Worm (Caenorhabditis elegans) whole organism, L4 larva: ENCODE data around the gene sre-27.

Experiments used
- D1046.2 ChIP-seq: fragments of 200-800 bp; sonication (Bioruptor generic); IDR thresholded peaks from 2 replicates; pipeline ENCODE4 v1.3.6; 2022; ENCODE audit warnings: missing genetic modification characterization, missing compliant biosample characterization
- F26F4.8 ChIP-seq: fragments of 200-800 bp; sonication (Bioruptor generic); conservative IDR thresholded peaks from 2 replicates; pipeline ENCODE4 v1.3.6; 2022; ENCODE audit warnings: missing genetic modification characterization, missing compliant biosample characterization
- R02D3.7 ChIP-seq: fragments of 150-350 bp; sonication (generic microtip); optimal IDR thresholded peaks from 3 replicates; lab custom pipeline; 2014; ENCODE audit warnings: missing biosample characterization, missing genetic modification characterization
- Y5F2A.4 ChIP-seq: fragments of 200-800 bp; sonication (Bioruptor generic); optimal IDR thresholded peaks from 2 replicates; lab custom pipeline; 2018; ENCODE audit warnings: mild to moderate bottlenecking, missing genetic modification characterization, missing compliant biosample characterization
- ZK546.5 ChIP-seq, 2 experiments: sonication (generic microtip); optimal IDR thresholded peaks; 2 replicates each; lab custom pipeline; 2017; ENCODE audit warnings: missing biosample characterization in 2 of 2, missing genetic modification characterization in 2 of 2
- aha-1 ChIP-seq: fragments of 150-350 bp; peaks from one replicate; lab custom pipeline; 2014; ENCODE audit warnings: missing biosample characterization, missing genetic modification characterization
- ceh-82 ChIP-seq: sonication (generic microtip); optimal IDR thresholded peaks from 2 replicates; lab custom pipeline; 2017; ENCODE audit warnings: missing biosample characterization, missing genetic modification characterization
- daf-16 ChIP-seq, 3 experiments: sonication (generic microtip); optimal IDR thresholded peaks; 2 replicates each; lab custom pipeline; 2016 to 2017; ENCODE audit warnings: missing genetic modification characterization in 3 of 3, missing genetic modification reagents in 3 of 3, mild to moderate bottlenecking in 2 of 3, missing compliant biosample characterization in 2 of 3, missing biosample characterization in 1 of 3, moderate library complexity in 1 of 3
- dmd-8 ChIP-seq: fragments of 200-800 bp; sonication (Bioruptor generic); IDR thresholded peaks from 2 replicates; pipeline ENCODE4 v1.3.6; 2022; ENCODE audit warnings: missing genetic modification characterization, missing compliant biosample characterization
- dmd-9 ChIP-seq: fragments of 200-800 bp; sonication (Bioruptor generic); IDR thresholded peaks from 2 replicates; pipeline ENCODE4 v1.3.6; 2022; ENCODE audit warnings: missing genetic modification reagents, missing genetic modification characterization, missing compliant biosample characterization
- egl-27 ChIP-seq: sonication (generic microtip); optimal IDR thresholded peaks from 3 replicates; lab custom pipeline; 2017; ENCODE audit warnings: missing biosample characterization, missing genetic modification reagents, missing genetic modification characterization
- egl-43 ChIP-seq: fragments of 200-800 bp; sonication (Bioruptor generic); IDR thresholded peaks from 2 replicates; pipeline ENCODE4 v1.3.6; 2022; ENCODE audit warnings: missing genetic modification reagents, missing genetic modification characterization, missing compliant biosample characterization
- hif-1 ChIP-seq, 2 experiments: sonication (generic microtip); optimal IDR thresholded peaks; 2 replicates each; lab custom pipeline; 2016 to 2017; ENCODE audit warnings: missing compliant biosample characterization in 2 of 2, missing genetic modification characterization in 2 of 2, missing genetic modification reagents in 2 of 2, missing genotype in 2 of 2, mild to moderate bottlenecking in 1 of 2
- hlh-11 ChIP-seq: fragments of 200-800 bp; sonication (Bioruptor generic); optimal IDR thresholded peaks from 2 replicates; lab custom pipeline; 2018; ENCODE audit warnings: mild to moderate bottlenecking, missing genetic modification characterization, missing compliant biosample characterization
- jun-1 ChIP-seq: fragments of 150-350 bp; optimal IDR thresholded peaks from 2 replicates; lab custom pipeline; 2014; ENCODE audit warnings: missing biosample characterization, missing genetic modification reagents, missing genetic modification characterization
- lim-7 ChIP-seq: fragments of 200-800 bp; sonication (Bioruptor generic); IDR thresholded peaks from 2 replicates; pipeline ENCODE4 v1.3.6; 2022; ENCODE audit warnings: missing genetic modification characterization, missing compliant biosample characterization
- lsy-2 ChIP-seq, 2 experiments: fragments of 150-350 bp in 1 of 2; sonication (generic microtip) in 1 of 2; optimal IDR thresholded peaks; 2 replicates each; lab custom pipeline; 2014 to 2017; ENCODE audit warnings: missing biosample characterization in 2 of 2, missing genetic modification characterization in 2 of 2
- madf-5 ChIP-seq, 2 experiments: fragments of 200-800 bp; sonication (Bioruptor generic); IDR thresholded peaks; 2 replicates each; pipeline ENCODE4 v1.3.6; 2022; ENCODE audit warnings: missing compliant biosample characterization in 2 of 2, missing genetic modification characterization in 2 of 2
- mdl-1 ChIP-seq, 2 experiments: fragments of 150-350 bp in 1 of 2; sonication (generic microtip) in 1 of 2; optimal IDR thresholded peaks; 2 replicates each; lab custom pipeline; 2014 to 2017; ENCODE audit warnings: missing biosample characterization in 2 of 2, missing genetic modification characterization in 2 of 2
- mes-2 ChIP-seq: sonication (generic microtip); optimal IDR thresholded peaks from 2 replicates; lab custom pipeline; 2016; ENCODE audit warnings: missing genotype, mild to moderate bottlenecking, missing genetic modification characterization, missing compliant biosample characterization; ENCODE audit not compliant: poor library complexity, severe bottlenecking
- mxl-2 ChIP-seq: fragments of 200-800 bp; sonication (Bioruptor generic); conservative IDR thresholded peaks from 2 replicates; pipeline ENCODE4 v1.3.6; 2022; ENCODE audit warnings: missing genetic modification reagents, missing genetic modification characterization, missing compliant biosample characterization
- nhr-42 ChIP-seq: fragments of 200-800 bp; sonication (Bioruptor generic); IDR thresholded peaks from 2 replicates; pipeline ENCODE4 v1.3.6; 2022; ENCODE audit warnings: missing genetic modification characterization, missing compliant biosample characterization
- pha-4 ChIP-seq, 2 experiments: fragments of 150-350 bp in 1 of 2; fragments of 200-800 bp in 1 of 2; sonication (Bioruptor generic) in 1 of 2; IDR thresholded peaks in 1 of 2; optimal IDR thresholded peaks in 1 of 2; 2 replicates each; pipeline versions ENCODE4 v1.3.6 to Lab custom; 2014 to 2022; ENCODE audit warnings: missing genetic modification characterization in 2 of 2, missing genetic modification reagents in 2 of 2, missing biosample characterization in 1 of 2, missing compliant biosample characterization in 1 of 2
- php-3 ChIP-seq: fragments of 200-800 bp; sonication (Bioruptor generic); IDR thresholded peaks from 2 replicates; pipeline ENCODE4 v1.3.6; 2022; ENCODE audit warnings: missing genetic modification reagents, missing genetic modification characterization, missing compliant biosample characterization
- sdz-12 ChIP-seq: fragments of 200-800 bp; sonication (Bioruptor generic); optimal IDR thresholded peaks from 2 replicates; lab custom pipeline; 2018; ENCODE audit warnings: mild to moderate bottlenecking, missing genetic modification characterization, missing compliant biosample characterization
- set-16 ChIP-seq: fragments of 200-800 bp; sonication (Bioruptor generic); IDR thresholded peaks from 2 replicates; pipeline ENCODE4 v1.3.6; 2022; ENCODE audit warnings: missing genetic modification reagents, missing genetic modification characterization, missing compliant biosample characterization
- snpc-1.2 ChIP-seq: fragments of 200-800 bp; sonication (Bioruptor generic); IDR thresholded peaks from 2 replicates; pipeline ENCODE4 v1.3.6; 2022; ENCODE audit warnings: missing genetic modification reagents, missing genetic modification characterization, missing compliant biosample characterization
- spr-1 ChIP-seq: sonication (generic microtip); optimal IDR thresholded peaks from 2 replicates; lab custom pipeline; 2016; ENCODE audit warnings: mild to moderate bottlenecking, missing genetic modification characterization, missing compliant biosample characterization
- spr-3 ChIP-seq: fragments of 200-800 bp; sonication (Bioruptor generic); optimal IDR thresholded peaks from 2 replicates; lab custom pipeline; 2018; ENCODE audit warnings: mild to moderate bottlenecking, missing genetic modification characterization, missing compliant biosample characterization
- vab-7 ChIP-seq: fragments of 200-800 bp; sonication (Bioruptor generic); IDR thresholded peaks from 2 replicates; pipeline ENCODE4 v1.3.6; 2022; ENCODE audit warnings: missing genetic modification reagents, missing genetic modification characterization, missing compliant biosample characterization
- zag-1 ChIP-seq: fragments of 150-350 bp; optimal IDR thresholded peaks from 2 replicates; lab custom pipeline; 2014; ENCODE audit warnings: missing biosample characterization, missing genetic modification characterization
- zip-2 ChIP-seq: fragments of 150-350 bp; optimal IDR thresholded peaks from 2 replicates; lab custom pipeline; 2014; ENCODE audit warnings: missing biosample characterization, missing genetic modification characterization
- ztf-7 ChIP-seq: fragments of 150-350 bp; optimal IDR thresholded peaks from 2 replicates; lab custom pipeline; 2014; ENCODE audit warnings: missing biosample characterization, missing genetic modification characterization

sre-27 gene

DNA sequence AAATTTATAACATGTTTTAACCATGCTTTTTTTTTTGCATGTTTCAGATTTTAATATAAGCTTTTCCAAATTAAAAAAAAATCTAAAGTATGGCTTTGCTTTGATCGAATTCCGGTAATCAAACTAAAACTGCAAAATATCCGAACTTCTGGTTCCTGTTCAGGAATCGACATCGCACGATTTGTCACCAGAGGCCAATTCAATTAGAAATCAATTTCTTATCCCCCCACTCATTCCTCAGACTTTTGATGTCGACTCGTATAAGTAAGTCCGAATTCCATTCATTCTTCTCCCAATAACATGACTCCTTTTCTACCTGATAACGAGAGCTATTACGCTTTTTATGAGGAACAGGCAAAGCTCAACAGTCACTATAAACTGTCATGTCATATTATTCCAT is 30.8 kb upstream of the sre-27 start, which contains the start of gene srh-27:
Gene srh-27, plus strand, starts transcription at position 301 of the 400 bp plus-strand sequence.
- no peak for TF ChIP-seq mes-2 (tag; lab: Kevin White, UChicago)

DNA sequence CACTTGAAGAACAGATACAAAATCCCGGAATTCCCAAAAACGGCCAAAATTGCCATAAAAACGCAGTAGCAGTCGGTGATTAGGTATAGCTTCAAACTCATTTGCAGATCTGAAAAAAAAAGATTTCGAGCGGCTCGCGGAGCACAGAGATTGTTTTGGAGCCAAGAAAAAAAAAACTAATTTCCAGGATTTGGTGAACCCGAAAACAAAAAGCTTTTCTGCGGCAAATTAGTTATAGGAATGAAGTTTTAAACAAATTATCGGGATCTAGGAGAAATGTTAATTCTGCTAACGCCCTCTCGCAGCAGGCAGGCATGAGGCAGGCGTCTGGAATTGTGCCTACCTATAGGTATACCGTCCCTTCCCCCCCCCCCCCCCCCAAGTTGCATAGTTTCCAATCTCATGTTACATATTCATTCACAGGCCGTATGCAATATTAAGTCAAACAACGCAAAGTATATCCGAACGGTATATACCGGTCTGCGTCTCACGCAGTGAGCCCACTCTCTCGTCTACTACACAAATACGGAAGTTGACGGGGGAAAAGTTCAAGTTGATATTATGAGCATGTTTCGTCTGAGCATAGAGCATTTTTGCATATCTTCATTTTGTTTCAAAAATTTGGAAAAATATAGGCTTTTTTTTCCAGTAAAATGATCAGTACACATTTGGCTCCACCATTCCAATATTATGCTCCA is 27.4 kb upstream of the sre-27 start, which contains the start of the genes W05H5.1 and pitr-6:
Gene W05H5.1, minus strand, starts transcription at position 101 of the 698 bp plus-strand sequence.
Gene pitr-6, plus strand, starts transcription at position 648 of the 698 bp plus-strand sequence.
- TF ChIP-seq lsy-2 (tag; optimal IDR thresholded peaks at IDR 0.05; lab: Kevin White, UChicago) (no peak), aha-1 (tag; lab: Kevin White, UChicago) (peak; percentile 55), php-3 (no peak), D1046.2 (GFP tag; lab: Robert Waterston, UW) (no peak)

DNA sequence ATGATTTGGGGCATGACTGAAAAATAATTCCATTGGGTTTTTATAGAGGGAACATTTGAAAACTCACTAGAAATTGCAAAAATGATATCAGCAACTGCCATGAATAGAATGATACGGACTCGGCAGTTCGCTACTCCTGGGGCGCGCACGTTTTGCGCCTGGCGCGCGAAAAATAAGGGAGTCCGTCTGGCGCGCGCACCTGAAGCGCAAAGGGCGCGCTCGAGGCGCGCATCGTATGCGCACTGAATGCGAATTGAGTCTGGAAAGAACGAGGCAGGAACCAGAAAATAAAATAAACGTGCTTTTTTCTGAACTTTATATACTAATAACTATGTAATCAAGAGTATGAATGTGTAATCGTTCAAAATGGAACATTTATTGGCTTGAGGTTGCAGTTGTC is 23.8 kb upstream of the sre-27 start, which contains the start of gene Y57A10C.10:
Gene Y57A10C.10, minus strand, starts transcription at position 101 of the 400 bp plus-strand sequence.
- peak; percentile 12; the same call in 1 of the 2 replicates for TF ChIP-seq set-16

DNA sequence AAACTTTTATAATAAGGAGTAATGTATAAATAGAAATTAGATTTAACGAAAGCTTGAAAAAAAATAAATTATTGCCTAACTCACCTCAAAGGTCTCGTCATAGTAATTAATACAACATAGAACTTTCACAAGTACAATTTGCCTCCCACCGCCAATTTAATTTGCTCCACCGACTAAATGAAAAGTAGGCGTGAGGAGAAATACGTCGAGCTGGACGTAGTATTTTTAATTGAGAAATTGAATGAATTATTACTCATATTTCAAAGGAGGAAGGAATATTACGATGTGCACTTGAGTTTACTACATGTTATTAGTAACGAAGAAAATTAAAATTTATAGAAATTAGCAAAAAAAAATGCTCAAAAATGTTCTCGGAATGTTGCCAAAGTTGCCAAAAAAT is 21.0 kb upstream of the sre-27 start, which contains the start of gene Y57A10C.9:
Gene Y57A10C.9, minus strand, starts transcription at position 101 of the 400 bp plus-strand sequence.
- TF ChIP-seq F26F4.8 (GFP tag; lab: Robert Waterston, UW) (no peak), madf-5 (GFP tag; IDR thresholded peaks at IDR 0.05; lab: Robert Waterston, UW) (no peak), hlh-11 (tag; lab: Kevin White, UChicago) (no peak), zag-1 (tag; lab: Kevin White, UChicago) (no peak), ztf-7 (tag; lab: Kevin White, UChicago) (no peak), zip-2 (tag; lab: Kevin White, UChicago) (no peak), daf-16 (GFP tag; optimal IDR thresholded peaks at IDR 0.05; lab: Kevin White, UChicago) (no peak), daf-16 (tag; optimal IDR thresholded peaks at IDR 0.05; lab: Kevin White, UChicago) (no peak), R02D3.7 (tag; lab: Kevin White, UChicago) (no peak), jun-1 (tag; lab: Kevin White, UChicago) (no peak), hif-1 (tag; optimal IDR thresholded peaks at IDR 0.05; lab: Kevin White, UChicago) (no peak), spr-1 (no peak), lim-7 (GFP tag; lab: Robert Waterston, UW) (no peak), snpc-1.2 (GFP tag; lab: Robert Waterston, UW) (no peak), spr-3 (GFP tag; lab: Kevin White, UChicago) (no peak), Y5F2A.4 (GFP tag; lab: Kevin White, UChicago) (no peak), egl-27 (no peak)

DNA sequence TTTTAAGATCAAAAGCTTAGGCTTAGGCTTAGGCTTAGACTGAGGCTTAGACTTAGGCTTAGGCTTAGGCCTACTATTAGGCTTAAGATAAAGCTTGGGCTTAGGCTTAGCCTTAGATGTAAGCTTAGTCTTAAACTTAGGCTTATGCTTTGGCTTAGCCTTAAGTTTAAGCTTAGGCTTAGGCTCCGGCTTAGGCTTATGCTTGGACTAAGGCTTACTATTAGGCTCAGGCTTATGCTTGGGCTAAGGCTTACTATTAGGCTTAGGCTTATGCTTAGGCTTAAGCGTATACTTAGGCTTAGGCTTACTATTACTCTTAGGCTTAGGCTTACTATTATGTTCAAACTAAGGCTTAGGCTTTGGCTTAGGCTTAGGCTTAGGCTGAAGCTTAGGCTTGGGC is 19.3 kb upstream of the sre-27 start:
- 0 out of 2 replicates have a peak, but pooled peaks have one; percentile 32 for TF ChIP-seq lim-7 (GFP tag; lab: Robert Waterston, UW)
- no peak for TF ChIP-seq mdl-1 (tag; optimal IDR thresholded peaks at IDR 0.05; lab: Kevin White, UChicago)

DNA sequence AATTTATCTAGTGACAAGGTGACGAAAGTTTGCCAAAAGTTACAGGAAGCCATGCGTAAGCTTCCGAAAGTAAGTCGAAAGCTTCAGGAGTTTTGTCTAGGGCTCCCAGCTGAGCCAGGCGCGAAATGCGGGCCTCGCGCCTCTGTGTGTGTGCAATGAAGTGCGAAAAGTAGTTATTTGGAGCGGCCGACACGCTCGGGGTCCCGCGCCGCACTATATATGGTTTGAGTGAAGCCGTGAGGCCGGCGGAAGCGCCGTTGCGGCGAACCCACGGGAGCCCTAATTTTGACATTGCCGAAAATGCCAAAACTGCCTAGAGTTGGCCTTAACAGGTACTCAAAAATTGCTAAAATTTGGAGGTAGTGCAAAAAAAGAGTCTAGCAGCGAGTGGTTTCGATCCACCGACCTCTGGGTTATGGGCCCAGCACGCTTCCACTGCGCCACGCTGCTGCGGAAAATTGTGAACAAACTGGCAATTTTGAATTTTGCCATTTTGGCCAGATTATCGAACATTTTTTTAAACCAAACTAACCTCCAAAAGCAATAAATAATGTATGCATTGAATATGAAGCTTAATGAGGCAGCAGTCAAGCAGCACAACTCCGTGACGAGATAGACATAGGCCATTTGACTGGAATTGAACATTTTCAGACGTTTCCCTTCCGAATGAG is 17.9 kb upstream of the sre-27 start:
- TF ChIP-seq mxl-2: no peak
- peak; percentile 62 for TF ChIP-seq set-16
- peak; percentile 42; the same call in 1 of the 2 replicates for TF ChIP-seq vab-7 (GFP tag; lab: Robert Waterston, UW)
- peak; percentile 57; the same call in 1 of the 2 replicates for TF ChIP-seq egl-43 (GFP tag; lab: Robert Waterston, UW)
- TF ChIP-seq dmd-9 (GFP tag; lab: Robert Waterston, UW): 0 out of 2 replicates have a peak, but pooled peaks have one; percentile 61
- TF ChIP-seq ceh-82 (tag; lab: Kevin White, UChicago): no peak
- TF ChIP-seq ZK546.5 (tag; optimal IDR thresholded peaks at IDR 0.05; lab: Kevin White, UChicago): no peak
- TF ChIP-seq sdz-12: no peak
- TF ChIP-seq nhr-42: no peak
- TF ChIP-seq dmd-8: 0 out of 2 replicates have a peak, but pooled peaks have one; percentile 47
- peak; percentile 18; the same call in 1 of the 2 replicates for TF ChIP-seq pha-4 (GFP tag; IDR thresholded peaks at IDR 0.05; lab: Robert Waterston, UW)
- no peak for TF ChIP-seq pha-4 (tag; optimal IDR thresholded peaks at IDR 0.05; lab: Kevin White, UChicago)
- peak; percentile 63; the same call in 1 of the 2 replicates for TF ChIP-seq lim-7 (GFP tag; lab: Robert Waterston, UW)
- TF ChIP-seq, all 104 proteins: peak for 7
